Fruit fly (Drosophila melanogaster) whole organism, embryonic: ENCODE data around the gene nolo.

Experiments used
- Blimp-1 ChIP-seq: fragments of 200-800 bp; sonication (Bioruptor generic); optimal IDR thresholded peaks from 3 replicates; lab custom pipeline; 2018; ENCODE audit warnings: missing biosample characterization, missing genetic modification characterization, mild to moderate bottlenecking, moderate library complexity, missing genetic modification reagents
- CG10274 ChIP-seq: fragments of 200-800 bp; sonication (Bioruptor generic); optimal IDR thresholded peaks from 3 replicates; lab custom pipeline; 2017; ENCODE audit warnings: missing biosample characterization, mild to moderate bottlenecking, missing genetic modification characterization
- CG1233 ChIP-seq: fragments of 200-800 bp; sonication (Bioruptor generic); optimal IDR thresholded peaks from 4 replicates; lab custom pipeline; 2018; ENCODE audit warnings: missing biosample characterization, mild to moderate bottlenecking, missing genetic modification characterization
- CG14050 ChIP-seq: fragments of 200-800 bp; sonication (Bioruptor generic); IDR thresholded peaks from 3 replicates; pipeline ENCODE4 v1.3.6; 2022; ENCODE audit warnings: missing biosample characterization, missing genetic modification characterization
- CG14667 ChIP-seq: fragments of 200-800 bp; sonication (Bioruptor generic); IDR thresholded peaks from 2 replicates; pipeline ENCODE4 v1.3.6; 2022; ENCODE audit warnings: missing biosample characterization, missing genetic modification characterization
- CG15269 ChIP-seq: fragments of 200-800 bp; sonication (Bioruptor generic); optimal IDR thresholded peaks from 2 replicates; lab custom pipeline; 2018; ENCODE audit warnings: missing biosample characterization, mild to moderate bottlenecking, missing genetic modification characterization, moderate library complexity
- CG1603 ChIP-seq: fragments of 200-800 bp; sonication (Bioruptor generic); optimal IDR thresholded peaks from 2 replicates; lab custom pipeline; 2019; ENCODE audit warnings: missing biosample characterization, mild to moderate bottlenecking, missing genetic modification characterization, moderate library complexity
- CG16863 ChIP-seq: fragments of 200-800 bp; sonication (Bioruptor generic); optimal IDR thresholded peaks from 3 replicates; lab custom pipeline; 2016; ENCODE audit warnings: missing biosample characterization, missing genetic modification characterization
- CG17612 ChIP-seq: fragments of 200-800 bp; sonication (Bioruptor generic); IDR thresholded peaks from 2 replicates; pipeline ENCODE4 v1.3.6; 2022; ENCODE audit warnings: missing biosample characterization, missing genetic modification characterization
- CG18262 ChIP-seq: fragments of 200-800 bp; optimal IDR thresholded peaks from 3 replicates; lab custom pipeline; 2019; ENCODE audit warnings: missing biosample characterization, mild to moderate bottlenecking, missing genetic modification characterization, moderate library complexity
- CG32767 ChIP-seq: fragments of 200-800 bp; sonication (Bioruptor generic); IDR thresholded peaks from 2 replicates; pipeline ENCODE4 v1.3.6; 2022; ENCODE audit warnings: missing biosample characterization, missing genetic modification characterization
- CG3281 ChIP-seq: fragments of 200-800 bp; sonication (Bioruptor generic); optimal IDR thresholded peaks from 3 replicates; lab custom pipeline; 2017; ENCODE audit warnings: missing biosample characterization, mild to moderate bottlenecking, missing genetic modification characterization
- CG3838 ChIP-seq: fragments of 200-800 bp; sonication (Bioruptor generic); optimal IDR thresholded peaks from 3 replicates; lab custom pipeline; 2016; ENCODE audit warnings: missing biosample characterization, missing genetic modification characterization
- CG3995 ChIP-seq: fragments of 200-800 bp; sonication (Bioruptor generic); optimal IDR thresholded peaks from 3 replicates; lab custom pipeline; 2016; ENCODE audit warnings: missing biosample characterization, missing genetic modification characterization
- CG4328 ChIP-seq: fragments of 200-800 bp; sonication (Bioruptor generic); optimal IDR thresholded peaks from 3 replicates; lab custom pipeline; 2017; ENCODE audit warnings: missing biosample characterization, missing genetic modification reagents, missing genetic modification characterization
- CG4617 ChIP-seq: fragments of 200-800 bp; sonication (Bioruptor generic); optimal IDR thresholded peaks from 3 replicates; lab custom pipeline; 2016; ENCODE audit warnings: missing biosample characterization, missing genetic modification characterization, borderline replicate concordance
- CG6689 ChIP-seq: fragments of 200-800 bp; sonication (Bioruptor generic); IDR thresholded peaks from 2 replicates; pipeline ENCODE4 v1.3.6; 2022; ENCODE audit warnings: missing biosample characterization, missing genetic modification characterization
- CG6765 ChIP-seq: fragments of 200-800 bp; sonication (Bioruptor generic); optimal IDR thresholded peaks from 3 replicates; lab custom pipeline; 2017; ENCODE audit warnings: missing biosample characterization, mild to moderate bottlenecking, missing genetic modification characterization
- CG8089 ChIP-seq: fragments of 200-800 bp; sonication (Bioruptor generic); optimal IDR thresholded peaks from 3 replicates; lab custom pipeline; 2016; ENCODE audit warnings: missing biosample characterization, missing genetic modification characterization
- CG8359 ChIP-seq: fragments of 200-800 bp; sonication (Bioruptor generic); optimal IDR thresholded peaks from 2 replicates; lab custom pipeline; 2017; ENCODE audit warnings: missing biosample characterization, mild to moderate bottlenecking, missing genetic modification characterization, borderline replicate concordance
- Dbx ChIP-seq: fragments of 200-800 bp; sonication (Bioruptor generic); IDR thresholded peaks from 3 replicates; pipeline ENCODE4 v1.3.6; 2022; ENCODE audit warnings: missing biosample characterization, missing genetic modification characterization
- Deaf1 ChIP-seq: fragments of 200-800 bp; optimal IDR thresholded peaks from 3 replicates; lab custom pipeline; 2019; ENCODE audit warnings: missing biosample characterization, mild to moderate bottlenecking, missing genetic modification characterization, moderate library complexity
- Dip2 ChIP-seq: fragments of 200-800 bp; sonication (Bioruptor generic); IDR thresholded peaks from 2 replicates; pipeline ENCODE4 v1.3.6; 2022; ENCODE audit warnings: missing biosample characterization, missing genetic modification characterization
- HLH54F ChIP-seq: fragments of 200-800 bp; sonication (Bioruptor generic); optimal IDR thresholded peaks from 3 replicates; lab custom pipeline; 2016; ENCODE audit warnings: missing biosample characterization, missing genetic modification characterization
- Hmx ChIP-seq: fragments of 200-800 bp; sonication (Bioruptor generic); optimal IDR thresholded peaks from 2 replicates; lab custom pipeline; 2016; ENCODE audit warnings: missing biosample characterization, missing genetic modification characterization
- Hsf ChIP-seq: fragments of 200-800 bp; sonication (Bioruptor generic); optimal IDR thresholded peaks from 3 replicates; lab custom pipeline; 2016; ENCODE audit warnings: missing biosample characterization, missing genetic modification characterization
- MBD-R2 ChIP-seq: fragments of 200-800 bp; sonication (Bioruptor generic); IDR thresholded peaks from 2 replicates; pipeline ENCODE4 v1.3.6; 2022; ENCODE audit warnings: missing biosample characterization, missing genetic modification characterization
- Mad ChIP-seq: fragments of 200-800 bp; sonication (Bioruptor generic); optimal IDR thresholded peaks from 2 replicates; lab custom pipeline; 2016; ENCODE audit warnings: missing biosample characterization, missing genetic modification characterization
- NC2β ChIP-seq: fragments of 200-800 bp; sonication (Bioruptor generic); optimal IDR thresholded peaks from 2 replicates; lab custom pipeline; 2016; ENCODE audit warnings: missing biosample characterization, missing genetic modification characterization
- Spps ChIP-seq: fragments of 200-800 bp; sonication (Bioruptor generic); optimal IDR thresholded peaks from 2 replicates; lab custom pipeline; 2018; ENCODE audit warnings: missing biosample characterization, mild to moderate bottlenecking, missing genetic modification characterization
- Sry-δ ChIP-seq: fragments of 200-800 bp; sonication (Bioruptor generic); optimal IDR thresholded peaks from 2 replicates; lab custom pipeline; 2016; ENCODE audit warnings: missing biosample characterization, missing genetic modification characterization
- Taf1 ChIP-seq: fragments of 200-800 bp; sonication (Bioruptor generic); IDR thresholded peaks from 2 replicates; pipeline ENCODE4 v1.3.6; 2022; ENCODE audit warnings: missing biosample characterization, missing genetic modification characterization
- Vsx1 ChIP-seq: fragments of 200-800 bp; sonication (Bioruptor generic); optimal IDR thresholded peaks from 2 replicates; lab custom pipeline; 2017; ENCODE audit warnings: missing biosample characterization, mild to moderate bottlenecking, missing genetic modification characterization, missing genetic modification reagents
- amos ChIP-seq: fragments of 200-800 bp; sonication (Bioruptor generic); IDR thresholded peaks from 2 replicates; pipeline ENCODE4 v1.3.6; 2022; ENCODE audit warnings: missing biosample characterization, missing genetic modification characterization; ENCODE audit not compliant: partially characterized antibody
- cg ChIP-seq: fragments of 200-800 bp; sonication (Bioruptor generic); optimal IDR thresholded peaks from 3 replicates; lab custom pipeline; 2019; ENCODE audit warnings: missing biosample characterization, mild to moderate bottlenecking, missing genetic modification characterization, moderate library complexity
- croc ChIP-seq: fragments of 200-800 bp; sonication (Bioruptor generic); conservative IDR thresholded peaks from 3 replicates; pipeline ENCODE4 v1.3.6; 2022; ENCODE audit warnings: missing biosample characterization, missing genetic modification characterization
- dati ChIP-seq: fragments of 200-800 bp; sonication (Bioruptor generic); IDR thresholded peaks from 2 replicates; pipeline ENCODE4 v1.3.6; 2022; ENCODE audit warnings: missing biosample characterization, missing genetic modification characterization
- dimm ChIP-seq: fragments of 200-800 bp; sonication (Bioruptor generic); IDR thresholded peaks from 2 replicates; pipeline ENCODE4 v1.3.6; 2022; ENCODE audit warnings: missing biosample characterization, missing genetic modification characterization
- fd102C ChIP-seq: fragments of 200-800 bp; sonication (Bioruptor generic); optimal IDR thresholded peaks from 2 replicates; lab custom pipeline; 2018; ENCODE audit warnings: missing biosample characterization, mild to moderate bottlenecking, missing genetic modification characterization, moderate library complexity
- hb ChIP-seq: fragments of 200-800 bp; sonication (Bioruptor generic); IDR thresholded peaks from 3 replicates; pipeline ENCODE4 v1.3.6; 2022; ENCODE audit warnings: missing biosample characterization, missing genetic modification characterization; ENCODE audit not compliant: partially characterized antibody
- kah ChIP-seq: fragments of 200-800 bp; sonication (Bioruptor generic); optimal IDR thresholded peaks from 2 replicates; lab custom pipeline; 2018; ENCODE audit warnings: missing biosample characterization, mild to moderate bottlenecking, missing genetic modification characterization
- kni ChIP-seq: fragments of 200-800 bp; sonication (Bioruptor generic); optimal IDR thresholded peaks from 3 replicates; lab custom pipeline; 2017; ENCODE audit warnings: mild to moderate bottlenecking, missing biosample characterization, missing genetic modification reagents, missing genetic modification characterization
- nau ChIP-seq: fragments of 200-800 bp; sonication (Bioruptor generic); optimal IDR thresholded peaks from 3 replicates; lab custom pipeline; 2017; ENCODE audit warnings: missing biosample characterization, mild to moderate bottlenecking, missing genetic modification characterization, missing genetic modification reagents
- ro ChIP-seq: fragments of 200-800 bp; sonication (Bioruptor generic); IDR thresholded peaks from 2 replicates; pipeline ENCODE4 v1.3.6; 2022; ENCODE audit warnings: missing biosample characterization, missing genetic modification characterization
- run ChIP-seq: fragments of 200-800 bp; sonication (Bioruptor generic); optimal IDR thresholded peaks from 3 replicates; lab custom pipeline; 2018; ENCODE audit warnings: missing biosample characterization, mild to moderate bottlenecking, missing genetic modification characterization
- scrt ChIP-seq: fragments of 200-800 bp; sonication (Bioruptor generic); optimal IDR thresholded peaks from 2 replicates; lab custom pipeline; 2018; ENCODE audit warnings: missing biosample characterization, mild to moderate bottlenecking, missing genetic modification characterization, moderate library complexity
- so ChIP-seq: fragments of 200-800 bp; sonication (Bioruptor generic); IDR thresholded peaks from 3 replicates; pipeline ENCODE4 v1.3.6; 2022; ENCODE audit warnings: missing biosample characterization, missing genetic modification characterization
- sob ChIP-seq: fragments of 200-800 bp; sonication (Bioruptor generic); IDR thresholded peaks from 2 replicates; pipeline ENCODE4 v1.3.6; 2022; ENCODE audit warnings: missing biosample characterization, missing genetic modification characterization

The nolo gene

DNA sequence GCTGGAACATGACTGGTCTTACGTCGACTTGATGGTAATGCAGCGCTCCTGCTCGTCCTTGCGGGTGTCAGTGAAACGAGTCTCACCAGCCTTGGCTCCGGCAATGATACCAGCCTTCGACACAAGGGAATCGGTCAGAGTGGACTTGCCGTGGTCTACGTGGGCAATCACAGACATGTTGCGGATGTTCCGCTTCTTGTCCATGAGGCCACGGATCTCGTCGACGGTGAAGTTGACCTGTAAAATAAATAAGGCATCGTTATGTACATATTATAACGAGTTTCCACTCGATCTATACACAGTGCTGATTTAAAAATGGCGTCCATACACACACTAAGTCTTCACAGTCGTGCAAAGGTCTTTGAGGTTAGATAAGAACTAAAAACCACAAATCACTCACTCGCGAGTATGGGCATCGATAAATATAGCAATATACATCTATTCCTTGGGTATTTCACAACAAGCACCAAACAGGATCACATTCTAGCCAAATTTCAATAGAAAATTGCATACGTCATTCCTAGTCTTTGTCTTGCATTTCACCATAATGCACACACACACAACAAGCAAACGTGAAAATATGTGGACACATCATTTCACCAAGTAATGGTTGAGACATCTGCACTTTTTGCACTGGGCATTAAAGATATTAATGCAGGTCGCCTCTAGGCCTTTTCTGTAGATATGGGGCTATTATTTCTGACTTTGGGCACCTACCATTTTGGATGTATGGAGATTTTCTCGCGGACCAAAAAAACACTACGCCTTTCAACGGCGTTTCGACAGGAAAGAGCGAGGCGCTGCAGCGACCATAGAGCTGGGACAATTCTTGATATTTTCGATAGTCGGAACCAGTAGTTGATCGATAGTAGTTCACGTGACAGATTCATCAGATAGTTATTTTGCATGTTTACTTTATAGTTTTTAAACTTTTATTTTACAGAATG lies 2.3 kb upstream of the nolo start, which contains the start of gene eEF2 (continued):
- no peak for TF ChIP-seq Blimp-1 (GFP tag; lab: Kevin White, UChicago)
- peak; percentile 97 for TF ChIP-seq amos (GFP tag; lab: Robert Waterston, UW)
- TF ChIP-seq CG4328 = peak; percentile 78
- TF ChIP-seq CG4617 (GFP tag; lab: Kevin White, UChicago) = peak; percentile 25
- TF ChIP-seq cg (GFP tag; lab: Kevin White, UChicago) = peak; percentile 69
- TF ChIP-seq CG15269 (tag; lab: Kevin White, UChicago) = peak; percentile 71
- peak; percentile 94 for TF ChIP-seq Sry-δ (GFP tag; lab: Kevin White, UChicago)
- no peak for TF ChIP-seq dimm
- TF ChIP-seq kni (GFP tag; lab: Kevin White, UChicago) = peak; percentile 46
- peak; percentile 82 for TF ChIP-seq Vsx1 (GFP tag; lab: Kevin White, UChicago)
- TF ChIP-seq CG8089 (GFP tag; lab: Kevin White, UChicago) = peak; percentile 79
- TF ChIP-seq CG18262 (tag; lab: Kevin White, UChicago) = peak; percentile 63
- TF ChIP-seq fd102C (GFP tag; lab: Kevin White, UChicago) = peak; percentile 52
- no peak for TF ChIP-seq run (tag; lab: Kevin White, UChicago)
- peak; percentile 90 for TF ChIP-seq hb
- peak; percentile 83; the same call in 1 of the 2 replicates for TF ChIP-seq sob
- TF ChIP-seq CG6689 (GFP tag; lab: Robert Waterston, UW) = peak; percentile 38; the same call in 1 of the 2 replicates
- no peak; the same call in 1 of the 3 replicates for TF ChIP-seq so (GFP tag; lab: Robert Waterston, UW)
- TF ChIP-seq NC2β (GFP tag; lab: Kevin White, UChicago) = peak; percentile 93
- no peak; the same call in 1 of the 2 replicates for TF ChIP-seq Taf1 (GFP tag; lab: Robert Waterston, UW)
- TF ChIP-seq Hmx (GFP tag; lab: Kevin White, UChicago) = no peak
- TF ChIP-seq CG10274 (GFP tag; lab: Kevin White, UChicago) = peak; percentile 46
- peak; percentile 48 for TF ChIP-seq CG16863 (GFP tag; lab: Kevin White, UChicago)
- TF ChIP-seq dati (GFP tag; lab: Robert Waterston, UW) = no peak
- peak; percentile 91 for TF ChIP-seq CG3995
- peak; percentile 77 for TF ChIP-seq CG14050 (GFP tag; lab: Robert Waterston, UW)
- peak; percentile 79 for TF ChIP-seq CG1603 (tag; lab: Kevin White, UChicago)
- peak; percentile 58 for TF ChIP-seq CG8359
- peak; percentile 84 for TF ChIP-seq Mad (GFP tag; lab: Kevin White, UChicago)
- TF ChIP-seq scrt (GFP tag; lab: Kevin White, UChicago) = peak; percentile 66
- TF ChIP-seq MBD-R2 = peak; percentile 65
- TF ChIP-seq CG6765 (GFP tag; lab: Kevin White, UChicago) = peak; percentile 83
- no peak for TF ChIP-seq CG32767 (GFP tag; lab: Robert Waterston, UW)
- TF ChIP-seq nau = peak; percentile 81
- TF ChIP-seq Dbx (GFP tag; lab: Robert Waterston, UW) = peak; percentile 83
- TF ChIP-seq CG14667 (GFP tag; lab: Robert Waterston, UW) = no peak
- peak; percentile 57 for TF ChIP-seq HLH54F
- TF ChIP-seq croc (GFP tag; lab: Robert Waterston, UW) = no peak
- TF ChIP-seq CG17612 = no peak
- TF ChIP-seq CG3281 (GFP tag; lab: Kevin White, UChicago) = peak; percentile 84
- no peak for TF ChIP-seq Dip2
- no peak for TF ChIP-seq Spps (tag; lab: Kevin White, UChicago)
- TF ChIP-seq ro (GFP tag; lab: Robert Waterston, UW) = no peak
- TF ChIP-seq kah (GFP tag; lab: Kevin White, UChicago) = peak; percentile 65
- TF ChIP-seq CG3838 (GFP tag; lab: Kevin White, UChicago) = no peak
- TF ChIP-seq CG1233 = peak; percentile 85
- peak; percentile 43 for TF ChIP-seq Deaf1
- peak; percentile 78 for TF ChIP-seq Hsf (GFP tag; lab: Kevin White, UChicago)
